Fruit fly (Drosophila melanogaster) whole organism, adult: Measurements from ENCODE around the gene P5CS.

Experiments used
- CG11617 ChIP-seq: fragments of 200-800 bp; sonication (Bioruptor generic); optimal IDR thresholded peaks from 2 replicates; lab custom pipeline; 2017; ENCODE audit warnings: mild to moderate bottlenecking, missing biosample characterization, missing genetic modification reagents, missing genetic modification characterization
- CG1620 ChIP-seq: fragments of 200-800 bp; sonication (Bioruptor generic); optimal IDR thresholded peaks from 2 replicates; lab custom pipeline; 2016; ENCODE audit warnings: missing biosample characterization, missing genetic modification characterization
- CG33017 ChIP-seq: fragments of 200-800 bp; sonication (Bioruptor generic); optimal IDR thresholded peaks from 2 replicates; lab custom pipeline; 2018; ENCODE audit warnings: missing biosample characterization, mild to moderate bottlenecking, missing genetic modification characterization, moderate library complexity
- Mnt ChIP-seq: fragments of 200-800 bp; sonication (Bioruptor generic); optimal IDR thresholded peaks from 2 replicates; lab custom pipeline; 2016; ENCODE audit warnings: missing biosample characterization, mild to moderate bottlenecking, missing genetic modification characterization

DNA sequence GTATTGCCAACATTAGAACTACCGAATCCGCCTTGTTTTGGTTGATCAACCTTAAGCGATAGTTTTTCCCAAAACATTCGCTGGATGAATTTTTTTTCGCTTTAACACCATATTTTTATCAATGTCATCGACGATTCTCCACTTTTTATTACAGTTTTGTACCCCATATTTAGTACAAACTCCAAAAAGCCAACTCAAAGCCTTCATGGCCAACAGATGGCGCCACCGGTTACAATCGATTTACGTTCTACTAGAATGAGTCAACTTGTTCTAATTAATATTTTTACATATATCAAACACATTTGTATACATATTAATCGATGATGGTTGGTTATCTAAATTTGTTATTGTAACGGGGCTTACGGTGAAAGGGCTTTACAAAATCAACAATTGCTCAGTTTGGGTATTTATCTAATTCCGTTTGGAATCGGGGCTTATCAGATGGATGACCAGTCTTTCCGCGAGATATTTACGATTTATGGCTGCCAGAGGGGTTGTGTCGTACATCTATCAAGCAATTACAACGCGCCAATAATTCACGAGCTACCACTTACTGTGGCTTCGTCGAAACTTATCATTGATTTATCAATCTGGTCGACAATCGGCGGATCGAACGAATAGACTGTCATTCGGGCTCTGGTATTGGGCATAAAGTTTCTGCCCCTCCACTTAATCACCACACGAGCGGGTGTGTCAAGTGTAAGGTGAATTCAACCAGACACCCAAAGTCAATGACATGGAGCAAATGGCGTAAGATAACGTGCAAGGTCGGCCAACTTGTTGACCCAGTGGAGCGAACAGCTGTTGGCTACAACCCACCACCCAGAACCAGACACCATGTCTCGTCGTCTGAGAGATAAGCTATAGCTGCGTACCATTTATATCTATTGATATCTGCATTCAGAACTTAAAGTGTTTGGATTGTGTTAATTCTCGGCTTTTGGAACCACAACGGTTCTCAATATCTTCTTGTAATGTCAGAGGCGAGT, 18.5 kb upstream of the P5CS start:
- TF ChIP-seq Mnt (GFP tag; lab: Kevin White, UChicago) (no peak), CG11617 (GFP tag; lab: Kevin White, UChicago) (no peak), CG33017 (tag; lab: Kevin White, UChicago) (no peak), CG1620 (GFP tag; lab: Kevin White, UChicago) (no peak)
